Worm (Caenorhabditis elegans): ENCODE measurements around the gene C34D10.1.

ce11 chrX:7998942-7999341 is 30.3 kb upstream of the C34D10.1 start:
- TF ChIP-seq him-1 (tag; optimal IDR thresholded peaks at IDR 0.05) = no peak
- TF ChIP-seq W03F9.2 (tag; optimal IDR thresholded peaks at IDR 0.05) = no peak
- no peak for TF ChIP-seq dao-5 (tag; optimal IDR thresholded peaks at IDR 0.05)
